Worm (Caenorhabditis elegans) whole organism, L2 larva: ENCODE data around the gene pmp-1.
A peak's percentile ranks its signal among the peaks of the same experiment; 100 is the strongest.
"Not testable (repeated sequence)": the region's sequence is repeated elsewhere in the genome, so short reads cannot be mapped to it uniquely, and the experiment has no call there.

Experiments used
- C34F6.9 ChIP-seq: fragments of 150-350 bp; optimal IDR thresholded peaks from 2 replicates; lab custom pipeline; 2014; ENCODE audit warnings: missing biosample characterization, missing genetic modification characterization
- F13H6.1 ChIP-seq: sonication (generic microtip); optimal IDR thresholded peaks from 2 replicates; lab custom pipeline; 2016; ENCODE audit warnings: missing genetic modification characterization, missing compliant biosample characterization
- R02D3.7 ChIP-seq: fragments of 150-350 bp; optimal IDR thresholded peaks from 2 replicates; lab custom pipeline; 2014; ENCODE audit warnings: missing biosample characterization, missing genetic modification characterization
- ZK546.5 ChIP-seq: sonication (generic microtip); optimal IDR thresholded peaks from 2 replicates; lab custom pipeline; 2017; ENCODE audit warnings: missing biosample characterization, missing genetic modification characterization
- alr-1 ChIP-seq: fragments of 150-350 bp; optimal IDR thresholded peaks from 2 replicates; lab custom pipeline; 2014; ENCODE audit warnings: missing biosample characterization, missing genetic modification characterization
- aly-2 ChIP-seq: fragments of 150-350 bp; optimal IDR thresholded peaks from 2 replicates; lab custom pipeline; 2014; ENCODE audit warnings: missing biosample characterization, missing genetic modification characterization
- blmp-1 ChIP-seq: sonication (generic microtip); optimal IDR thresholded peaks from 2 replicates; lab custom pipeline; 2017; ENCODE audit warnings: missing genetic modification characterization, mild to moderate bottlenecking, missing compliant biosample characterization, antibody characterized with exemption, moderate library complexity; ENCODE audit not compliant: insufficient read depth
- ceh-16 ChIP-seq: fragments of 150-350 bp; optimal IDR thresholded peaks from 2 replicates; lab custom pipeline; 2014; ENCODE audit warnings: missing biosample characterization, missing genetic modification characterization
- ceh-82 ChIP-seq: fragments of 150-350 bp; optimal IDR thresholded peaks from 2 replicates; lab custom pipeline; 2014; ENCODE audit warnings: missing biosample characterization, missing genetic modification characterization
- crh-2 ChIP-seq: sonication (generic microtip); optimal IDR thresholded peaks from 2 replicates; lab custom pipeline; 2017; ENCODE audit warnings: missing biosample characterization, missing genetic modification characterization
- dmd-4 ChIP-seq: sonication (generic microtip); optimal IDR thresholded peaks from 2 replicates; lab custom pipeline; 2017; ENCODE audit warnings: missing biosample characterization, missing genetic modification characterization
- egl-27 ChIP-seq: sonication (generic microtip); optimal IDR thresholded peaks from 3 replicates; lab custom pipeline; 2017; ENCODE audit warnings: missing biosample characterization, missing genetic modification reagents, missing genetic modification characterization
- fos-1 ChIP-seq: fragments of 150-350 bp; optimal IDR thresholded peaks from 2 replicates; lab custom pipeline; 2014; ENCODE audit warnings: missing biosample characterization, missing genetic modification characterization
- gmeb-1 ChIP-seq: fragments of 150-350 bp; optimal IDR thresholded peaks from 2 replicates; lab custom pipeline; 2014; ENCODE audit warnings: missing biosample characterization, missing genetic modification characterization
- lin-11 ChIP-seq: fragments of 150-350 bp; sonication (generic microtip); optimal IDR thresholded peaks from 2 replicates; lab custom pipeline; 2014; ENCODE audit warnings: missing biosample characterization, missing genetic modification characterization, inconsistent platforms, mixed read lengths
- lin-13 ChIP-seq: fragments of 150-350 bp; optimal IDR thresholded peaks from 2 replicates; lab custom pipeline; 2014; ENCODE audit warnings: missing biosample characterization, missing genetic modification reagents, missing genetic modification characterization
- lin-39 ChIP-seq: fragments of 150-350 bp; optimal IDR thresholded peaks from 2 replicates; lab custom pipeline; 2014; ENCODE audit warnings: missing biosample characterization, missing genetic modification reagents, missing genetic modification characterization
- lsy-2 ChIP-seq, 2 experiments: fragments of 150-350 bp in 1 of 2; sonication (generic microtip) in 1 of 2; optimal IDR thresholded peaks; 2 replicates each; lab custom pipeline; 2014 to 2017; ENCODE audit warnings: missing biosample characterization in 2 of 2, missing genetic modification characterization in 2 of 2
- mab-5 ChIP-seq: fragments of 150-350 bp; optimal IDR thresholded peaks from 2 replicates; lab custom pipeline; 2014; ENCODE audit warnings: missing biosample characterization, missing genetic modification characterization
- mbf-1 ChIP-seq: sonication (generic microtip); optimal IDR thresholded peaks from 2 replicates; lab custom pipeline; 2017; ENCODE audit warnings: missing biosample characterization, missing genetic modification characterization
- nhr-11 ChIP-seq: fragments of 150-350 bp; optimal IDR thresholded peaks from 2 replicates; lab custom pipeline; 2014; ENCODE audit warnings: missing biosample characterization, missing genetic modification characterization
- nhr-12 ChIP-seq: fragments of 150-350 bp; optimal IDR thresholded peaks from 2 replicates; lab custom pipeline; 2014; ENCODE audit warnings: missing biosample characterization, missing genetic modification characterization
- nhr-129 ChIP-seq: fragments of 150-350 bp; optimal IDR thresholded peaks from 2 replicates; lab custom pipeline; 2014; ENCODE audit warnings: missing biosample characterization, missing genetic modification characterization
- nhr-23 ChIP-seq: fragments of 150-350 bp; optimal IDR thresholded peaks from 2 replicates; lab custom pipeline; 2014; ENCODE audit warnings: missing biosample characterization, missing genetic modification reagents, missing genetic modification characterization
- nhr-237 ChIP-seq: fragments of 150-350 bp; optimal IDR thresholded peaks from 2 replicates; lab custom pipeline; 2014; ENCODE audit warnings: missing biosample characterization, missing genetic modification characterization
- nhr-25 ChIP-seq: fragments of 150-350 bp; sonication (generic microtip); optimal IDR thresholded peaks from 3 replicates; lab custom pipeline; 2014; ENCODE audit warnings: missing biosample characterization, missing genetic modification characterization
- nhr-6 ChIP-seq: fragments of 150-350 bp; optimal IDR thresholded peaks from 2 replicates; lab custom pipeline; 2014; ENCODE audit warnings: missing biosample characterization, missing genetic modification characterization
- peb-1 ChIP-seq: fragments of 150-350 bp; optimal IDR thresholded peaks from 2 replicates; lab custom pipeline; 2014; ENCODE audit warnings: missing biosample characterization, missing genetic modification characterization
- sem-4 ChIP-seq: fragments of 150-350 bp; optimal IDR thresholded peaks from 2 replicates; lab custom pipeline; 2014; ENCODE audit warnings: missing biosample characterization, missing genetic modification reagents, missing genetic modification characterization
- skn-1 ChIP-seq: sonication (generic microtip); optimal IDR thresholded peaks from 2 replicates; lab custom pipeline; 2017; ENCODE audit warnings: missing biosample characterization, missing genetic modification characterization
- unc-55 ChIP-seq: fragments of 150-350 bp; sonication (generic microtip); optimal IDR thresholded peaks from 3 replicates; lab custom pipeline; 2014; ENCODE audit warnings: missing biosample characterization, missing genetic modification reagents, missing genetic modification characterization
- unc-62 ChIP-seq: fragments of 150-350 bp; optimal IDR thresholded peaks from 2 replicates; lab custom pipeline; 2014; ENCODE audit warnings: missing biosample characterization, missing genetic modification reagents, missing genetic modification characterization
- zag-1 ChIP-seq: fragments of 150-350 bp; optimal IDR thresholded peaks from 2 replicates; lab custom pipeline; 2014; ENCODE audit warnings: missing biosample characterization, missing genetic modification characterization
- ztf-1 ChIP-seq: fragments of 200-800 bp; sonication (Bioruptor generic); conservative IDR thresholded peaks from 2 replicates; pipeline ENCODE4 v1.3.6; 2022; ENCODE audit warnings: missing genetic modification characterization, missing compliant biosample characterization
- ztf-4 ChIP-seq: fragments of 150-350 bp; optimal IDR thresholded peaks from 2 replicates; lab custom pipeline; 2014; ENCODE audit warnings: missing biosample characterization, missing genetic modification characterization

Gene pmp-1

DNA sequence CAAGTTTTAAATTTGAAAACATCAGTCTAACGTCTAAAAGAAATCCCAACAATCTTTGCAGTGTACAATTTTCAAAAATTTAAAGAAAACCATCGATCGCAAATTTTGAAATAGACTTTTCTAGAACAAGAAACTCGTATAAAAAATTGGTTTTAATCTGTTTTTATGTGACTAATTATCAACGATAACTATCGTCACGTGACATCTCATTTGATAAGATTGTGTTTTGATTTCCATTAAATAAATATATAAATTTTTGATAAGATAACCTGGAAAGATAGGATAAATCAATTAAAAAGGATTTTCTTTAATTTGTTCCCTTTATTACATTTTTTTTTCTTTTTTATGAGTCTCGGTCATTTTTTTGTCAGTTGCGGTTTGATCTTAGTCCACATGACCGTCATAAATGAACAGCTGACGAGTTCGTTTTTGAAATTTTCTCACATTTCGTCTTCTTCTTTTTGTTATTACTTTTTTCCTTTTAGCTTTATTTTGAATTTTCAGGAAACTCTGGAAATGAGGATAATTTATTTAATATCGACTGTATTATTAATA, 26.1 kb upstream of the pmp-1 start, which contains the start of gene asm-1:
TSS of gene asm-1 (plus strand) at position 505 of the 555 bp plus-strand sequence.
- TF ChIP-seq C34F6.9 (tag; lab: Kevin White, UChicago) (peak; percentile 16), lsy-2 (tag; optimal IDR thresholded peaks at IDR 0.05; lab: Kevin White, UChicago) (no peak)

ce11 chrII:6908689-6909088, 25.1 kb upstream of the pmp-1 start:
- TF ChIP-seq nhr-129 (tag; lab: Kevin White, UChicago): peak; percentile 12
- no peak for TF ChIP-seq F13H6.1 (tag; lab: Kevin White, UChicago)
- TF ChIP-seq unc-62: no peak
- TF ChIP-seq gmeb-1 (tag; lab: Kevin White, UChicago): no peak
- no peak for TF ChIP-seq ztf-4 (tag; lab: Kevin White, UChicago)
- no peak for TF ChIP-seq crh-2 (tag; lab: Kevin White, UChicago)
- TF ChIP-seq C34F6.9 (tag; lab: Kevin White, UChicago): peak; percentile 32
- no peak for TF ChIP-seq lin-13 (GFP tag; lab: Kevin White, UChicago)
- TF ChIP-seq mab-5 (tag; lab: Kevin White, UChicago): no peak
- no peak for TF ChIP-seq nhr-23 (tag; lab: Kevin White, UChicago)
- no peak for TF ChIP-seq egl-27
- no peak for TF ChIP-seq R02D3.7 (tag; lab: Kevin White, UChicago)
- TF ChIP-seq lin-39 (tag; lab: Kevin White, UChicago): no peak
- no peak for TF ChIP-seq mbf-1 (tag; lab: Kevin White, UChicago)
- TF ChIP-seq alr-1 (tag; lab: Kevin White, UChicago): no peak
- no peak for TF ChIP-seq peb-1 (tag; lab: Kevin White, UChicago)
- TF ChIP-seq blmp-1: peak; percentile 52
- TF ChIP-seq fos-1 (tag; lab: Kevin White, UChicago): peak; percentile 37
- no peak for TF ChIP-seq nhr-12 (tag; lab: Kevin White, UChicago)
- no peak for TF ChIP-seq ceh-82 (tag; lab: Kevin White, UChicago)
- TF ChIP-seq skn-1 (tag; lab: Kevin White, UChicago): no peak
- TF ChIP-seq unc-55 (GFP tag; lab: Kevin White, UChicago): no peak
- no peak for TF ChIP-seq ceh-16 (tag; lab: Kevin White, UChicago)
- TF ChIP-seq ztf-1 (GFP tag; lab: Robert Waterston, UW): no peak
- TF ChIP-seq lsy-2 (tag; optimal IDR thresholded peaks at IDR 0.05; lab: Kevin White, UChicago): no peak

DNA sequence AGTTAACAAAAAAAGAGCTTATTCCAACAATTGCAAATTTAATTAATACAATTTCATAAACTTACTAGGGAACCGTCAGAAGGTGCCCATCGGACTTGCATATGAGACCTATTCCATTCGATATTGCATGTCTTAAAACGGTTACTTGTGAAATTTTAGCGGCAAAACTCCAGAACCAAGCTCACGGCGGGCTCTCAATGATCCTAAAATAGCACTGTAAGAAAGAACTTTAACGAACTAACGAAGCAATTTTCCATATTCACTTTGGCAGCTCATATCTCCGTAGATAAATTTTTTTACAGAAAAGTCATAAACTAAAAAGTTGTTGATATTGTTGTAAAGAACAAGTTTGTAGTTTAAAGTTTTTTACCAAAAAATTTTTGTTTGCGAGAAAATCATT, 24.1 kb upstream of the pmp-1 start, which contains the start of gene B0252.3:
TSS of gene B0252.3 (minus strand) at position 101 of the 400 bp plus-strand sequence.
- TF ChIP-seq nhr-23 (tag; lab: Kevin White, UChicago); ceh-82 (tag; lab: Kevin White, UChicago); ZK546.5: not testable (repeated sequence)

- no peak for TF ChIP-seq crh-2 (tag; lab: Kevin White, UChicago)
- TF ChIP-seq lin-13 (GFP tag; lab: Kevin White, UChicago): no peak
- no peak for TF ChIP-seq nhr-237 (tag; lab: Kevin White, UChicago)
- no peak for TF ChIP-seq sem-4 (tag; lab: Kevin White, UChicago)
- no peak for TF ChIP-seq zag-1 (tag; lab: Kevin White, UChicago)
- no peak for TF ChIP-seq ztf-1 (GFP tag; lab: Robert Waterston, UW)
- no peak for TF ChIP-seq fos-1 (tag; lab: Kevin White, UChicago)
- no peak for TF ChIP-seq ceh-16 (tag; lab: Kevin White, UChicago)
- TF ChIP-seq nhr-6 (tag; lab: Kevin White, UChicago): no peak
- no peak for TF ChIP-seq nhr-11 (tag; lab: Kevin White, UChicago)
- TF ChIP-seq lin-11 (tag; lab: Kevin White, UChicago): no peak
- no peak for TF ChIP-seq blmp-1
- TF ChIP-seq dmd-4 (tag; lab: Kevin White, UChicago): no peak
- no peak for TF ChIP-seq nhr-25
- TF ChIP-seq peb-1 (tag; lab: Kevin White, UChicago): no peak
- TF ChIP-seq F13H6.1 (tag; lab: Kevin White, UChicago): no peak
- TF ChIP-seq ztf-4 (tag; lab: Kevin White, UChicago): no peak
- TF ChIP-seq aly-2 (tag; lab: Kevin White, UChicago): no peak
These were observed 18.2 kb upstream of the pmp-1 start, which contains the start of gene psmd-9 for ce11 chrII:6901795-6902194. psmd-9 (plus strand) TSS chrII:6902095.
